Worm (Caenorhabditis elegans) whole organism, young adult: ENCODE results near the gene clh-4.

Experiments
- B0019.2 ChIP-seq: fragments of 200-800 bp; sonication (Bioruptor generic); conservative IDR thresholded peaks from 2 replicates; pipeline ENCODE4 v1.3.6; 2022; ENCODE audit warnings: missing genetic modification reagents, missing genetic modification characterization, missing compliant biosample characterization
- B0261.1 ChIP-seq: sonication (generic microtip); optimal IDR thresholded peaks from 2 replicates; lab custom pipeline; 2016; ENCODE audit warnings: mild to moderate bottlenecking, missing genetic modification characterization, moderate library complexity, missing compliant biosample characterization
- B0336.3 ChIP-seq: fragments of 200-800 bp; sonication (Bioruptor generic); IDR thresholded peaks from 2 replicates; pipeline ENCODE4 v1.3.6; 2022; ENCODE audit warnings: missing genetic modification characterization, missing compliant biosample characterization
- C06A6.2 ChIP-seq: fragments of 200-800 bp; sonication (Bioruptor generic); conservative IDR thresholded peaks from 2 replicates; pipeline ENCODE4 v1.3.6; 2022; ENCODE audit warnings: missing genetic modification characterization, missing compliant biosample characterization
- F55B11.4 ChIP-seq: sonication (generic microtip); optimal IDR thresholded peaks from 2 replicates; lab custom pipeline; 2016; ENCODE audit warnings: missing compliant biosample characterization, missing genetic modification characterization, borderline replicate concordance; ENCODE audit not compliant: insufficient read depth
- T26A5.8 ChIP-seq: sonication (generic microtip); optimal IDR thresholded peaks from 2 replicates; lab custom pipeline; 2016; ENCODE audit warnings: missing genetic modification characterization, missing compliant biosample characterization
- Y53F4B.3 ChIP-seq: fragments of 200-800 bp; sonication (Bioruptor generic); IDR thresholded peaks from 2 replicates; pipeline ENCODE4 v1.3.6; 2022; ENCODE audit warnings: missing genetic modification reagents, missing genetic modification characterization, missing compliant biosample characterization
- Y67H2A.10 ChIP-seq: fragments of 200-800 bp; sonication (Bioruptor generic); conservative IDR thresholded peaks from 2 replicates; pipeline ENCODE4 v1.3.6; 2022; ENCODE audit warnings: missing genetic modification reagents, missing genetic modification characterization, missing compliant biosample characterization
- Y95B8A.8 ChIP-seq: fragments of 200-800 bp; sonication (Bioruptor generic); IDR thresholded peaks from 2 replicates; pipeline ENCODE4 v1.3.6; 2022; ENCODE audit warnings: missing genetic modification reagents, missing genetic modification characterization, missing compliant biosample characterization
- attf-6 ChIP-seq: fragments of 200-800 bp; sonication (Bioruptor generic); IDR thresholded peaks from 2 replicates; pipeline ENCODE4 v1.3.6; 2022; ENCODE audit warnings: missing genetic modification reagents, missing genetic modification characterization, missing compliant biosample characterization
- ceh-27 ChIP-seq: fragments of 200-800 bp; sonication (Bioruptor generic); optimal IDR thresholded peaks from 2 replicates; lab custom pipeline; 2018; ENCODE audit warnings: mild to moderate bottlenecking, missing genetic modification characterization, moderate library complexity, missing compliant biosample characterization
- ceh-79 ChIP-seq: sonication (generic microtip); optimal IDR thresholded peaks from 2 replicates; lab custom pipeline; 2017; ENCODE audit warnings: mild to moderate bottlenecking, missing genetic modification characterization, missing compliant biosample characterization
- chd-7 ChIP-seq: sonication (generic microtip); optimal IDR thresholded peaks from 2 replicates; lab custom pipeline; 2016; ENCODE audit warnings: mild to moderate bottlenecking, missing genetic modification characterization, moderate library complexity, missing compliant biosample characterization
- dpl-1 ChIP-seq: fragments of 150-350 bp; optimal IDR thresholded peaks from 2 replicates; lab custom pipeline; 2014; ENCODE audit warnings: missing biosample characterization, missing genetic modification reagents, missing genetic modification characterization
- egl-44 ChIP-seq: fragments of 200-800 bp; sonication (Bioruptor generic); IDR thresholded peaks from 2 replicates; pipeline ENCODE4 v1.3.6; 2022; ENCODE audit warnings: missing genetic modification reagents, missing genetic modification characterization, missing compliant biosample characterization
- him-1 ChIP-seq: sonication (generic microtip); optimal IDR thresholded peaks from 2 replicates; lab custom pipeline; 2016; ENCODE audit warnings: missing genotype, missing genetic modification reagents, missing genetic modification characterization, missing compliant biosample characterization
- hmg-1.2 ChIP-seq: fragments of 200-800 bp; sonication (Bioruptor generic); IDR thresholded peaks from 2 replicates; pipeline ENCODE4 v1.3.6; 2022; ENCODE audit warnings: missing genetic modification reagents, missing genetic modification characterization, missing compliant biosample characterization
- hmg-20 ChIP-seq: fragments of 200-800 bp; sonication (Bioruptor generic); IDR thresholded peaks from 2 replicates; pipeline ENCODE4 v1.3.6; 2022; ENCODE audit warnings: missing genetic modification reagents, missing genetic modification characterization, missing compliant biosample characterization
- lag-1 ChIP-seq: fragments of 200-800 bp; sonication (Bioruptor generic); IDR thresholded peaks from 2 replicates; pipeline ENCODE4 v1.3.6; 2022; ENCODE audit warnings: missing genetic modification reagents, missing genetic modification characterization, missing compliant biosample characterization
- lin-26 ChIP-seq: fragments of 200-800 bp; sonication (Bioruptor generic); IDR thresholded peaks from 2 replicates; pipeline ENCODE4 v1.3.6; 2022; ENCODE audit warnings: missing genetic modification reagents, missing genetic modification characterization, missing compliant biosample characterization
- lin-40 ChIP-seq: sonication (generic microtip); optimal IDR thresholded peaks from 2 replicates; lab custom pipeline; 2016; ENCODE audit warnings: missing genetic modification characterization, mild to moderate bottlenecking, missing compliant biosample characterization, missing genotype, missing genetic modification reagents
- lin-54 ChIP-seq: fragments of 200-800 bp; sonication (Bioruptor generic); optimal IDR thresholded peaks from 2 replicates; lab custom pipeline; 2018; ENCODE audit warnings: mild to moderate bottlenecking, missing genetic modification characterization, missing compliant biosample characterization
- madf-10 ChIP-seq: sonication (generic microtip); optimal IDR thresholded peaks from 2 replicates; lab custom pipeline; 2016; ENCODE audit warnings: mild to moderate bottlenecking, missing genetic modification characterization, missing compliant biosample characterization
- madf-3 ChIP-seq: fragments of 200-800 bp; sonication (Bioruptor generic); IDR thresholded peaks from 2 replicates; pipeline ENCODE4 v1.3.6; 2022; ENCODE audit warnings: missing genetic modification reagents, missing genetic modification characterization, missing compliant biosample characterization
- madf-6 ChIP-seq: fragments of 200-800 bp; sonication (Bioruptor generic); IDR thresholded peaks from 2 replicates; pipeline ENCODE4 v1.3.6; 2022; ENCODE audit warnings: missing genetic modification reagents, missing genetic modification characterization, missing compliant biosample characterization
- madf-8 ChIP-seq: fragments of 200-800 bp; sonication (Bioruptor generic); conservative IDR thresholded peaks from 2 replicates; pipeline ENCODE4 v1.3.6; 2022; ENCODE audit warnings: missing genetic modification reagents, missing genetic modification characterization, missing compliant biosample characterization
- mxl-1 ChIP-seq: sonication (generic microtip); optimal IDR thresholded peaks from 2 replicates; lab custom pipeline; 2016; ENCODE audit warnings: missing genetic modification characterization, missing compliant biosample characterization
- nfya-1 ChIP-seq: sonication (generic microtip); optimal IDR thresholded peaks from 2 replicates; lab custom pipeline; 2017; ENCODE audit warnings: antibody characterized with exemption, missing compliant biosample characterization, missing genetic modification characterization, borderline replicate concordance; ENCODE audit not compliant: insufficient read depth
- nfya-2 ChIP-seq: fragments of 200-800 bp; sonication (Bioruptor generic); IDR thresholded peaks from 2 replicates; pipeline ENCODE4 v1.3.6; 2022; ENCODE audit warnings: missing genetic modification reagents, missing genetic modification characterization, missing compliant biosample characterization
- nhr-120 ChIP-seq: fragments of 200-800 bp; sonication (Bioruptor generic); IDR thresholded peaks from 2 replicates; pipeline ENCODE4 v1.3.6; 2022; ENCODE audit warnings: missing genetic modification characterization, missing compliant biosample characterization
- nhr-179 ChIP-seq: sonication (generic microtip); optimal IDR thresholded peaks from 2 replicates; lab custom pipeline; 2016; ENCODE audit warnings: mild to moderate bottlenecking, missing genetic modification characterization, missing compliant biosample characterization
- pbrm-1 ChIP-seq: fragments of 200-800 bp; sonication (Bioruptor generic); IDR thresholded peaks from 2 replicates; pipeline ENCODE4 v1.3.6; 2022; ENCODE audit warnings: missing genetic modification reagents, missing genetic modification characterization, missing compliant biosample characterization
- rpc-1 ChIP-seq, 2 experiments: fragments of 150-350 bp in 1 of 2; sonication (generic microtip) in 1 of 2; optimal IDR thresholded peaks; 2 replicates each; lab custom pipeline; 2014 to 2018; ENCODE audit warnings: missing biosample characterization in 1 of 2, missing genetic modification characterization in 1 of 2, missing genetic modification reagents in 1 of 2, missing genotype in 1 of 2
- snpc-3.4 ChIP-seq: sonication (generic microtip); optimal IDR thresholded peaks from 2 replicates; lab custom pipeline; 2017; ENCODE audit warnings: missing genetic modification characterization, mild to moderate bottlenecking, missing compliant biosample characterization, antibody characterized with exemption, moderate library complexity, missing genotype, missing genetic modification reagents
- snpc-4 ChIP-seq, 5 experiments: fragments of 150-350 bp in 1 of 5; sonication (generic microtip) in 4 of 5; optimal IDR thresholded peaks; 2 replicates each; lab custom pipeline; 2014 to 2018; ENCODE audit warnings: missing genetic modification characterization in 5 of 5, missing biosample characterization in 3 of 5, antibody characterized with exemption in 2 of 5, mild to moderate bottlenecking in 2 of 5, missing compliant biosample characterization in 2 of 5, missing genotype in 2 of 5, moderate library complexity in 2 of 5, missing genetic modification reagents in 1 of 5
- somi-1 ChIP-seq: fragments of 200-800 bp; sonication (Bioruptor generic); optimal IDR thresholded peaks from 2 replicates; lab custom pipeline; 2018; ENCODE audit warnings: mild to moderate bottlenecking, missing genetic modification characterization, missing compliant biosample characterization
- zfh-2 ChIP-seq: fragments of 200-800 bp; sonication (Bioruptor generic); conservative IDR thresholded peaks from 2 replicates; pipeline ENCODE4 v1.3.6; 2022; ENCODE audit warnings: missing genetic modification reagents, missing genetic modification characterization, missing compliant biosample characterization
- ztf-26 ChIP-seq: sonication (generic microtip); optimal IDR thresholded peaks from 2 replicates; lab custom pipeline; 2017; ENCODE audit warnings: missing genetic modification characterization, missing compliant biosample characterization

Gene clh-4

ce11 chrX:4101213-4101612, 840 bp upstream of the clh-4 start (continued):
- TF ChIP-seq snpc-4 (GFP tag; optimal IDR thresholded peaks at IDR 0.05; lab: Kevin White, UChicago) (no peak), snpc-4 (tag; optimal IDR thresholded peaks at IDR 0.05; lab: Kevin White, UChicago) (no peak), hmg-1.2 (GFP tag; lab: Robert Waterston, UW) (no peak)

- TF ChIP-seq T26A5.8 (tag; lab: Kevin White, UChicago) (no peak), madf-3 (no peak), lag-1 (GFP tag; lab: Robert Waterston, UW) (no peak), nhr-179 (tag; lab: Kevin White, UChicago) (no peak)
- TF ChIP-seq, all 124 proteins: peak for 0
These were observed 5.4 kb downstream of the clh-4 start for ce11 chrX:4094979-4095378.

- TF ChIP-seq madf-3 (no peak), hmg-20 (no peak), C06A6.2 (no peak), nhr-120 (no peak), ceh-79 (tag; lab: Kevin White, UChicago) (no peak), nhr-179 (tag; lab: Kevin White, UChicago) (no peak), B0336.3 (GFP tag; lab: Robert Waterston, UW) (no peak), egl-44 (GFP tag; lab: Robert Waterston, UW) (no peak), lin-40 (no peak), snpc-3.4 (tag; lab: Kevin White, UChicago) (no peak), ztf-26 (tag; lab: Kevin White, UChicago) (no peak), ceh-27 (GFP tag; lab: Kevin White, UChicago) (no peak), madf-8 (GFP tag; lab: Robert Waterston, UW) (no peak), B0261.1 (tag; lab: Kevin White, UChicago) (no peak), mxl-1 (no peak), F55B11.4 (tag; lab: Kevin White, UChicago) (no peak)
- TF ChIP-seq, all 124 proteins: peak for 0
These were observed 11.4 kb downstream of the clh-4 start for ce11 chrX:4088943-4089342.

ce11 chrX:4085489-4085888, 14.9 kb downstream of the clh-4 start:
- TF ChIP-seq somi-1 (no peak), snpc-4 (GFP tag; optimal IDR thresholded peaks at IDR 0.05; lab: Kevin White, UChicago) (no peak), snpc-4 (tag; optimal IDR thresholded peaks at IDR 0.05; lab: Kevin White, UChicago) (no peak)

ce11 chrX:4079264-4079663, 21.1 kb downstream of the clh-4 start, which contains the start of gene T06F4.1:
Gene T06F4.1 (minus strand): TSS chrX:4079364.
- TF ChIP-seq madf-8 (GFP tag; lab: Robert Waterston, UW) (no peak), rpc-1 (optimal IDR thresholded peaks at IDR 0.05; lab: Kevin White, UChicago) (no peak), rpc-1 (tag; optimal IDR thresholded peaks at IDR 0.05; lab: Kevin White, UChicago) (no peak), chd-7 (tag; lab: Kevin White, UChicago) (no peak), hmg-1.2 (GFP tag; lab: Robert Waterston, UW) (no peak), Y53F4B.3 (GFP tag; lab: Robert Waterston, UW) (no peak), attf-6 (GFP tag; lab: Robert Waterston, UW) (no peak), madf-10 (tag; lab: Kevin White, UChicago) (no peak), pbrm-1 (GFP tag; lab: Robert Waterston, UW) (no peak), dpl-1 (no peak)
- TF ChIP-seq, all 124 proteins: peak for 0

ce11 chrX:4075934-4076333, 24.4 kb downstream of the clh-4 start:
- no peak for TF ChIP-seq B0019.2 (GFP tag; lab: Robert Waterston, UW)
- TF ChIP-seq lin-54 (GFP tag; lab: Kevin White, UChicago), result no peak
- no peak for TF ChIP-seq madf-6 (GFP tag; lab: Robert Waterston, UW)
- no peak for TF ChIP-seq lin-26
- no peak for TF ChIP-seq Y67H2A.10
- TF ChIP-seq him-1 (tag; lab: Kevin White, UChicago), result no peak
- no peak for TF ChIP-seq nfya-1 (tag; lab: Kevin White, UChicago)
- no peak for TF ChIP-seq nfya-2 (GFP tag; lab: Robert Waterston, UW)
- no peak for TF ChIP-seq zfh-2 (GFP tag; lab: Robert Waterston, UW)
- TF ChIP-seq nhr-179 (tag; lab: Kevin White, UChicago), result no peak
- TF ChIP-seq F55B11.4 (tag; lab: Kevin White, UChicago), result no peak
- no peak for TF ChIP-seq Y95B8A.8 (GFP tag; lab: Robert Waterston, UW)
